Fruit fly (Drosophila melanogaster) whole organism, embryonic: Measurements from ENCODE around the gene pim.
A peak's percentile ranks its signal among the peaks of the same experiment; 100 is the strongest.

ENCODE experiments used
- Atf3 ChIP-seq: fragments of 200-800 bp; sonication (Bioruptor generic); optimal IDR thresholded peaks from 3 replicates; lab custom pipeline; 2016; ENCODE audit warnings: missing biosample characterization, missing genetic modification characterization
- CG10543 ChIP-seq: fragments of 200-800 bp; sonication (Bioruptor generic); optimal IDR thresholded peaks from 3 replicates; lab custom pipeline; 2017; ENCODE audit warnings: missing biosample characterization, mild to moderate bottlenecking, missing genetic modification characterization, moderate library complexity
- CG12155 ChIP-seq: fragments of 200-800 bp; sonication (Bioruptor generic); optimal IDR thresholded peaks from 3 replicates; lab custom pipeline; 2016; ENCODE audit warnings: missing biosample characterization, missing genetic modification characterization
- CG1233 ChIP-seq: fragments of 200-800 bp; sonication (Bioruptor generic); optimal IDR thresholded peaks from 4 replicates; lab custom pipeline; 2018; ENCODE audit warnings: missing biosample characterization, mild to moderate bottlenecking, missing genetic modification characterization
- CG14441 ChIP-seq: fragments of 200-800 bp; sonication (Bioruptor generic); IDR thresholded peaks from 2 replicates; pipeline ENCODE4 v1.3.6; 2022; ENCODE audit warnings: missing biosample characterization, missing genetic modification characterization
- CG17829 ChIP-seq: fragments of 200-800 bp; optimal IDR thresholded peaks from 2 replicates; lab custom pipeline; 2019; ENCODE audit warnings: missing biosample characterization, mild to moderate bottlenecking, missing genetic modification characterization, moderate library complexity
- CG18619 ChIP-seq: fragments of 200-800 bp; sonication (Bioruptor generic); optimal IDR thresholded peaks from 3 replicates; lab custom pipeline; 2017; ENCODE audit warnings: missing biosample characterization, mild to moderate bottlenecking, missing genetic modification characterization
- CG31224 ChIP-seq: fragments of 200-800 bp; sonication (Bioruptor generic); IDR thresholded peaks from 2 replicates; pipeline ENCODE4 v1.3.6; 2022; ENCODE audit warnings: missing biosample characterization, missing genetic modification characterization
- CG33557 ChIP-seq: fragments of 200-800 bp; sonication (Bioruptor generic); optimal IDR thresholded peaks from 2 replicates; lab custom pipeline; 2019; ENCODE audit warnings: missing biosample characterization, mild to moderate bottlenecking, missing genetic modification characterization, moderate library complexity
- CG3847 ChIP-seq: fragments of 200-800 bp; sonication (Bioruptor generic); IDR thresholded peaks from 2 replicates; pipeline ENCODE4 v1.3.6; 2022; ENCODE audit warnings: missing biosample characterization, missing genetic modification characterization
- CG3995 ChIP-seq: fragments of 200-800 bp; sonication (Bioruptor generic); optimal IDR thresholded peaks from 3 replicates; lab custom pipeline; 2016; ENCODE audit warnings: missing biosample characterization, missing genetic modification characterization
- CG42726 ChIP-seq: fragments of 200-800 bp; sonication (Bioruptor generic); IDR thresholded peaks from 2 replicates; pipeline ENCODE4 v1.3.6; 2022; ENCODE audit warnings: missing biosample characterization, missing genetic modification characterization; ENCODE audit not compliant: partially characterized antibody
- CG5245 ChIP-seq: fragments of 200-800 bp; sonication (Bioruptor generic); optimal IDR thresholded peaks from 3 replicates; lab custom pipeline; 2016; ENCODE audit warnings: missing biosample characterization, missing genetic modification characterization
- CG5953 ChIP-seq: fragments of 200-800 bp; sonication (Bioruptor generic); IDR thresholded peaks from 2 replicates; pipeline ENCODE4 v1.3.6; 2022; ENCODE audit warnings: missing biosample characterization, missing genetic modification characterization
- CG6765 ChIP-seq: fragments of 200-800 bp; sonication (Bioruptor generic); optimal IDR thresholded peaks from 3 replicates; lab custom pipeline; 2017; ENCODE audit warnings: missing biosample characterization, mild to moderate bottlenecking, missing genetic modification characterization
- CG7556 ChIP-seq: fragments of 200-800 bp; sonication (Bioruptor generic); optimal IDR thresholded peaks from 2 replicates; lab custom pipeline; 2017; ENCODE audit warnings: missing biosample characterization, mild to moderate bottlenecking, missing genetic modification characterization
- CG7839 ChIP-seq: fragments of 200-800 bp; sonication (Bioruptor generic); optimal IDR thresholded peaks from 3 replicates; lab custom pipeline; 2018; ENCODE audit warnings: missing biosample characterization, mild to moderate bottlenecking, missing genetic modification characterization, moderate library complexity
- CG9817 ChIP-seq: fragments of 200-800 bp; sonication (Bioruptor generic); optimal IDR thresholded peaks from 2 replicates; lab custom pipeline; 2018; ENCODE audit warnings: missing biosample characterization, mild to moderate bottlenecking, missing genetic modification characterization, moderate library complexity
- Camta ChIP-seq: fragments of 200-800 bp; sonication (Bioruptor generic); optimal IDR thresholded peaks from 2 replicates; lab custom pipeline; 2016; ENCODE audit warnings: missing biosample characterization, missing genetic modification characterization
- Fer2 ChIP-seq: fragments of 200-800 bp; sonication (Bioruptor generic); optimal IDR thresholded peaks from 2 replicates; lab custom pipeline; 2018; ENCODE audit warnings: missing biosample characterization, mild to moderate bottlenecking, missing genetic modification characterization, moderate library complexity
- HHEX ChIP-seq: fragments of 200-800 bp; sonication (Bioruptor generic); optimal IDR thresholded peaks from 3 replicates; lab custom pipeline; 2017; ENCODE audit warnings: missing biosample characterization, mild to moderate bottlenecking, missing genetic modification characterization, missing genetic modification reagents
- Hmr ChIP-seq: fragments of 200-800 bp; sonication (Bioruptor generic); optimal IDR thresholded peaks from 3 replicates; lab custom pipeline; 2017; ENCODE audit warnings: mild to moderate bottlenecking, missing biosample characterization, missing genetic modification reagents, missing genetic modification characterization
- MBD-R2 ChIP-seq: fragments of 200-800 bp; sonication (Bioruptor generic); IDR thresholded peaks from 2 replicates; pipeline ENCODE4 v1.3.6; 2022; ENCODE audit warnings: missing biosample characterization, missing genetic modification characterization
- Meics ChIP-seq: fragments of 200-800 bp; sonication (Bioruptor generic); optimal IDR thresholded peaks from 2 replicates; lab custom pipeline; 2017; ENCODE audit warnings: missing biosample characterization, mild to moderate bottlenecking, missing genetic modification characterization
- PHDP ChIP-seq: fragments of 200-800 bp; sonication (Bioruptor generic); optimal IDR thresholded peaks from 3 replicates; lab custom pipeline; 2018; ENCODE audit warnings: missing biosample characterization, mild to moderate bottlenecking, missing genetic modification characterization, moderate library complexity
- Rfx ChIP-seq: fragments of 200-800 bp; sonication (Bioruptor generic); IDR thresholded peaks from 2 replicates; pipeline ENCODE4 v1.3.6; 2022; ENCODE audit warnings: missing biosample characterization, missing genetic modification characterization
- Six4 ChIP-seq: fragments of 200-800 bp; sonication (Bioruptor generic); optimal IDR thresholded peaks from 2 replicates; lab custom pipeline; 2016; ENCODE audit warnings: missing biosample characterization, missing genetic modification characterization
- Spps ChIP-seq: fragments of 200-800 bp; sonication (Bioruptor generic); optimal IDR thresholded peaks from 2 replicates; lab custom pipeline; 2018; ENCODE audit warnings: missing biosample characterization, mild to moderate bottlenecking, missing genetic modification characterization
- abd-A ChIP-seq: fragments of 200-800 bp; sonication (Bioruptor generic); optimal IDR thresholded peaks from 3 replicates; lab custom pipeline; 2019; ENCODE audit warnings: missing biosample characterization, mild to moderate bottlenecking, missing genetic modification characterization, moderate library complexity
- ap ChIP-seq: fragments of 200-800 bp; sonication (Bioruptor generic); IDR thresholded peaks from 2 replicates; pipeline ENCODE4 v1.3.6; 2022; ENCODE audit warnings: missing biosample characterization, missing genetic modification characterization
- chinmo ChIP-seq: fragments of 200-800 bp; sonication (Bioruptor generic); IDR thresholded peaks from 4 replicates; pipeline ENCODE4 v1.3.6; 2022; ENCODE audit warnings: missing biosample characterization, missing genetic modification characterization; ENCODE audit not compliant: partially characterized antibody
- corto ChIP-seq: fragments of 200-800 bp; sonication (Bioruptor generic); optimal IDR thresholded peaks from 2 replicates; lab custom pipeline; 2016; ENCODE audit warnings: missing biosample characterization, mild to moderate bottlenecking, missing genetic modification characterization, moderate library complexity
- dan ChIP-seq: fragments of 200-800 bp; sonication (Bioruptor generic); IDR thresholded peaks from 2 replicates; pipeline ENCODE4 v1.3.6; 2022; ENCODE audit warnings: missing biosample characterization, missing genetic modification characterization
- danr ChIP-seq: fragments of 200-800 bp; sonication (Bioruptor generic); IDR thresholded peaks from 2 replicates; pipeline ENCODE4 v1.3.6; 2022; ENCODE audit warnings: missing biosample characterization, missing genetic modification characterization
- dpn ChIP-seq, 2 experiments: fragments of 200-800 bp; sonication (Bioruptor generic); optimal IDR thresholded peaks; 3 replicates each; lab custom pipeline; 2016; ENCODE audit warnings: missing biosample characterization in 2 of 2, missing genetic modification characterization in 2 of 2
- ftz-f1 ChIP-seq: fragments of 200-800 bp; sonication (Bioruptor generic); optimal IDR thresholded peaks from 2 replicates; lab custom pipeline; 2016; ENCODE audit warnings: missing biosample characterization, missing genetic modification characterization
- jing ChIP-seq: fragments of 200-800 bp; sonication (Bioruptor generic); optimal IDR thresholded peaks from 2 replicates; lab custom pipeline; 2018; ENCODE audit warnings: missing biosample characterization, mild to moderate bottlenecking, missing genetic modification characterization
- jumu ChIP-seq: fragments of 200-800 bp; sonication (Bioruptor generic); optimal IDR thresholded peaks from 3 replicates; lab custom pipeline; 2016; ENCODE audit warnings: missing biosample characterization, missing genetic modification characterization
- pfk ChIP-seq: fragments of 200-800 bp; sonication (Bioruptor generic); optimal IDR thresholded peaks from 2 replicates; lab custom pipeline; 2018; ENCODE audit warnings: missing biosample characterization, mild to moderate bottlenecking, missing genetic modification characterization, moderate library complexity
- sc ChIP-seq, 3 experiments: fragments of >200 bp in 2 of 3; fragments of 200-800 bp in 1 of 3; sonication (Bioruptor generic) in 1 of 3; optimal IDR thresholded peaks; 2 replicates in 2 of 3; 3 replicates in 1 of 3; lab custom pipeline; 2017; ENCODE audit warnings: mild to moderate bottlenecking in 1 of 3, missing biosample characterization in 1 of 3, missing genetic modification characterization in 1 of 3, missing genetic modification reagents in 1 of 3
- sim ChIP-seq: fragments of 200-800 bp; sonication (Bioruptor generic); IDR thresholded peaks from 2 replicates; pipeline ENCODE4 v1.3.6; 2022; ENCODE audit warnings: missing biosample characterization, missing genetic modification characterization
- sisA ChIP-seq: fragments of 200-800 bp; sonication (Bioruptor generic); IDR thresholded peaks from 2 replicates; pipeline ENCODE4 v1.3.6; 2022; ENCODE audit warnings: missing biosample characterization, missing genetic modification characterization
- sna ChIP-seq: fragments of 200-800 bp; sonication (Bioruptor generic); IDR thresholded peaks from 2 replicates; pipeline ENCODE4 v1.3.6; 2022; ENCODE audit warnings: missing biosample characterization, missing genetic modification characterization; ENCODE audit not compliant: partially characterized antibody
- stwl ChIP-seq: fragments of 200-800 bp; sonication (Bioruptor generic); optimal IDR thresholded peaks from 3 replicates; lab custom pipeline; 2018; ENCODE audit warnings: missing biosample characterization, mild to moderate bottlenecking, missing genetic modification characterization, moderate library complexity
- sug ChIP-seq: fragments of 200-800 bp; optimal IDR thresholded peaks from 2 replicates; lab custom pipeline; 2019; ENCODE audit warnings: missing biosample characterization, mild to moderate bottlenecking, missing genetic modification characterization, moderate library complexity
- tup ChIP-seq: fragments of 200-800 bp; sonication (Bioruptor generic); optimal IDR thresholded peaks from 2 replicates; lab custom pipeline; 2016; ENCODE audit warnings: missing biosample characterization, mild to moderate bottlenecking, missing genetic modification characterization, moderate library complexity
- twi ChIP-seq: fragments of 200-800 bp; optimal IDR thresholded peaks from 2 replicates; lab custom pipeline; 2019; ENCODE audit warnings: missing biosample characterization, mild to moderate bottlenecking, missing genetic modification characterization, moderate library complexity
- unc-4 ChIP-seq: fragments of 200-800 bp; sonication (Bioruptor generic); IDR thresholded peaks from 2 replicates; pipeline ENCODE4 v1.3.6; 2022; ENCODE audit warnings: missing biosample characterization, missing genetic modification characterization; ENCODE audit not compliant: partially characterized antibody
- vfl ChIP-seq: fragments of 200-800 bp; sonication (Bioruptor generic); optimal IDR thresholded peaks from 2 replicates; lab custom pipeline; 2016; ENCODE audit warnings: missing biosample characterization, missing genetic modification characterization
- zf30C ChIP-seq: fragments of 200-800 bp; sonication (Bioruptor generic); optimal IDR thresholded peaks from 3 replicates; lab custom pipeline; 2018; ENCODE audit warnings: missing biosample characterization, mild to moderate bottlenecking, missing genetic modification characterization

The pim gene

DNA sequence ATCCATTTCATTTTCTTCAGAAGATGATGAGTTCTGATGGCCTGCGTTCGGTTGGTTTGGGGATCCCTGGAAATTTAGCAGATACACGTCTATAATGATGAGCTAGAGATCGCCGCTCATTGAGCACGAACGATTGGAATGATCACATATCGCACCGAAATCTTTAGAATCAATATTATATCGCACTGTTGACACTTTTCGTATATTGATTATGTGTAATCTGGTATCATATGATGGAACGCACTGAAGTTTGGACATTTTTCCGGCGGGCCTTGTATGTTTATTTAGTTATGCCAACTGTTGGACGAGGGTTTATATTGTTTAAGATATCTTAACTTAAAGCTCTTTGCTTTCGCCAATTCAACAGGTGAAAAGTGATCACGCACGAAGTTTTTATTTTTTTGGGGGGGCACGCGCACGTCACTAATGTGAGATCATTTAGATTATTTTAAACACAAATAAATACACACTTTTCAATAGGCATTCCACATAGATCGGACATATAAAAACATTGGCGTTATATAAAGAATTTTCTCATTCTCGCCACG is 41.7 kb upstream of the pim start (continued):
- TF ChIP-seq CG12155 (GFP tag; lab: Kevin White, UChicago) (no peak), ftz-f1 (GFP tag; lab: Kevin White, UChicago) (no peak), CG7556 (peak; percentile 5), HHEX (GFP tag; lab: Kevin White, UChicago) (no peak), sim (GFP tag; lab: Robert Waterston, UW) (no peak), CG6765 (GFP tag; lab: Kevin White, UChicago) (no peak), CG33557 (GFP tag; lab: Kevin White, UChicago) (no peak), sna (GFP tag; lab: Robert Waterston, UW) (no peak; the same call in none of the 2 replicates), PHDP (tag; lab: Kevin White, UChicago) (no peak), tup (GFP tag; lab: Kevin White, UChicago) (no peak), danr (no peak), Rfx (GFP tag; lab: Robert Waterston, UW) (peak; percentile 56; the same call in 1 of the 2 replicates), twi (tag; lab: Kevin White, UChicago) (no peak), CG14441 (GFP tag; lab: Robert Waterston, UW) (no peak), Hmr (GFP tag; lab: Kevin White, UChicago) (no peak), dan (GFP tag; lab: Robert Waterston, UW) (no peak), CG42726 (GFP tag; lab: Robert Waterston, UW) (no peak; the same call in 1 of the 2 replicates), CG17829 (tag; lab: Kevin White, UChicago) (peak; percentile 9), corto (GFP tag; lab: Kevin White, UChicago) (no peak), Spps (tag; lab: Kevin White, UChicago) (no peak), Camta (GFP tag; lab: Kevin White, UChicago) (no peak), CG18619 (GFP tag; lab: Kevin White, UChicago) (no peak), vfl (GFP tag; lab: Kevin White, UChicago) (no peak), chinmo (GFP tag; lab: Robert Waterston, UW) (no peak), unc-4 (peak; percentile 76), sug (tag; lab: Kevin White, UChicago) (no peak), CG1233 (GFP tag; lab: Kevin White, UChicago) (no peak), pfk (GFP tag; lab: Kevin White, UChicago) (no peak), zf30C (GFP tag; lab: Kevin White, UChicago) (no peak), CG5953 (GFP tag; lab: Robert Waterston, UW) (0 out of 2 replicates have a peak, but pooled peaks have one; percentile 10), stwl (tag; lab: Kevin White, UChicago) (no peak), CG9817 (tag; lab: Kevin White, UChicago) (no peak), sisA (GFP tag; lab: Robert Waterston, UW) (no peak), CG31224 (GFP tag; lab: Robert Waterston, UW) (no peak), Atf3 (no peak), ap (no peak), abd-A (tag; lab: Kevin White, UChicago) (no peak), jumu (no peak), sc (optimal IDR thresholded peaks at IDR 0.05; lab: Kevin White, UChicago) (no peak), sc (GFP tag; optimal IDR thresholded peaks at IDR 0.05; lab: Kevin White, UChicago) (no peak), MBD-R2 (GFP tag; lab: Robert Waterston, UW) (no peak), CG3995 (peak; percentile 95), CG10543 (GFP tag; lab: Kevin White, UChicago) (no peak), dpn (GFP tag; optimal IDR thresholded peaks at IDR 0.05; lab: Kevin White, UChicago) (peak; percentile 6 to 28), CG7839 (tag; lab: Kevin White, UChicago) (no peak), Meics (GFP tag; lab: Kevin White, UChicago) (peak; percentile 16), CG3847 (GFP tag; lab: Robert Waterston, UW) (no peak), CG5245 (GFP tag; lab: Kevin White, UChicago) (no peak), Fer2 (tag; lab: Kevin White, UChicago) (no peak), Six4 (GFP tag; lab: Kevin White, UChicago) (no peak), jing (GFP tag; lab: Kevin White, UChicago) (no peak)
